Worm (Caenorhabditis elegans): Measurements from ENCODE around the gene cyc-2.2.

The cyc-2.2 gene

DNA sequence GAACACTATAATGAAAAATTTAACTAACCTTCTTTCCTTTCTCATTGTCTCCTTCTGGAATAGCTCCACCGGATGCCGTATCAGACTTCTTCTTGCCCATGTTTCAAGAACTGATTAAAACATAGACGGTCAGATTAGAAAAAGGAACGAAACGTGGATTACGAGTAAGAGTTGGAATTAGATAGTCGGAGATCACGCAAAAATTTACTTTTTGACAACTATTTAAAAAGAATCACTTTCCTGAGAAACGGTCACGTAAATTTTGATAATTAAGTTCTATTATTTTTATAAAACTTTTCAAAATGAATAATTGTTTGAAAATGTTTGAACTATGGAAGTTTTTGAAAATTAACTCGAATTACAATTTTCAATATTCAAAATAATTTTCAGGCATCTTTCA, at the start of gene cyc-2.2:
Gene cyc-2.2 (minus strand): TSS at position 101 of the 400 bp plus-strand sequence.
- no peak for TF ChIP-seq unc-62 (GFP tag; optimal IDR thresholded peaks at IDR 0.05)

DNA sequence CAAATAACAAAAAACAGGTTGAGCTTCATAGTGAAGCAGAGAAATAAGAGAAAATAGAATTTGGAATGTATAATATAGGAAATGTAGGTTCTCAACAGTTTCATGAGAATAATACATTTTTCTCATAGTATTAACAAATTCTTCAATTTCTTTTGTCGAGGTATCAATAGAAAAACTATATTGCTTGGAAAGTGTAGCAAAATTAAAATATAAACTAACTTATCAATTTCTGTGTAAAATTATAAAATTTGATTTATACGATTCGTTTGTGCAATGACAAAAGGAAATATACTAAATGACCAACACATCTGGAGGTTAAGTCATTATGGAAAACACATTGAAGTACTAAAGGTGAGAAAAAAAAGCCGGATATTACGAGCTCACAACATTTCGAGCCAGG, 49.6 kb upstream of the cyc-2.2 start, which contains the start of gene W05B10.3:
Gene W05B10.3 (minus strand): TSS at position 101 of the 400 bp plus-strand sequence.
- TF ChIP-seq unc-62 (GFP tag; optimal IDR thresholded peaks at IDR 0.05): no peak

DNA sequence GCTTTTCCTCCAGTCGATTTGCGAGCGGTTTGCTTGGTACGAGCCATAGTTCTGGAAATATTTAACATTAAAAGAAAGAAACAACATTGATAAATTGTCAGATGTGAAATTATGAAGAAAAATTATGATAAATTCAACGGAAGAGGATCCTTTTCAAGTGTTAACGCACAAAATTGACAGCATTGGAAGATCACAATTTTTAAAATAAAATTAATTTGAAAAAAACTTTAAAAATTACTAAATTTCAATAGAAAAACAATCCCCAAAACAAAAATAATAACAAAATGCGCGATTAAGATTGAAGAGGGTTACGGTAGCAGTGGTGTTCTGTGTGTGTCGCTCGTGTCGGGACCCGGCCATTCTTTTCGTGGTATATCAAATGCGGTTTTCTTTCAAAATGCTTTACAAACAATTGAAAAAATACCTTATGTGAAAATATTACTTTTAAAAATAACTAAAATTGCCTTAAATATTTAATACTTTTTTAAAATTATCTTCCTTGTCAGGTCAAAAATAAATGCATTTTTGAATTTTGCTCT, 48.3 kb upstream of the cyc-2.2 start, which contains the start of gene his-74:
Gene his-74 (minus strand): TSS at position 51 of the 539 bp plus-strand sequence.
- TF ChIP-seq unc-62 (GFP tag; optimal IDR thresholded peaks at IDR 0.05): no peak

DNA sequence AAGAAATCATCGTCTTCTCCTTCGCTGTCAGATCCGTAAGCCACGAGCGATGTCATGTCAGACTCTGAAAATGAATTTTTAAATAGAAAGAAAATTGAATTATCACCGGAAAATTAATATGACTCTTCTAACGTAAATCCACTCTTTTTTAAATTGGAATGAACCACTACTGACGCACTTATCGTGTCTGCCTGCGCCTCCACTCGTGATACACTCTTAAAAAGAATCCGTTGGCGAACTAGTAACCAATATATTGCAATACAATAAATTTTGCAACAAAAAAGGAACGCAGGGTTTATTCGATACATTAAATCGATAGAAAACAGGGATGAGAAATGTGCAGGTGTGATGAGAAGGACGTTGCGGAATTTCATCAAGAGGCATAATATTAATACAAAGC, 47.4 kb upstream of the cyc-2.2 start, which contains the start of gene ccch-3:
Gene ccch-3 (minus strand): TSS at position 262 of the 400 bp plus-strand sequence.
- TF ChIP-seq unc-62 (GFP tag; optimal IDR thresholded peaks at IDR 0.05): no peak

DNA sequence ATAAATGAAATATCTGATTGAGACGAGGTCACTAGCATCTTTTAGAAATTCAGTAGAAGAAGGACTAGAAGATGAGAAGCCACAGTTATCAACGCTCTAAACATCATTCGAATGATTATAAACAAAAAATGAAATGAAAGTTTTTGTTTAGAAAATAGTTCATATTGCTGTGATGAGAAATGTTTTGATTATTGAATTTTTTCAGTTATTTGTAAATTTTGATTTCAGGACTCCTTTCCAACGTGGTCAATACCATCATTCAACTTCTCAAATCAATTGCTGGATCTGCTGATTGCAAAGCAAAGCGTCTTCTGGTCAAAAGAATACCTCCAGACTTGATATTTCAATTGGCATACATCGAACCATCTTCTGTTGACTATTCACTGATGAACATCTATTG, 46.1 kb upstream of the cyc-2.2 start, which contains the start of gene W05B10.6:
Gene W05B10.6 (minus strand): TSS at position 101 of the 400 bp plus-strand sequence.
- TF ChIP-seq unc-62 (GFP tag; optimal IDR thresholded peaks at IDR 0.05): no peak

DNA sequence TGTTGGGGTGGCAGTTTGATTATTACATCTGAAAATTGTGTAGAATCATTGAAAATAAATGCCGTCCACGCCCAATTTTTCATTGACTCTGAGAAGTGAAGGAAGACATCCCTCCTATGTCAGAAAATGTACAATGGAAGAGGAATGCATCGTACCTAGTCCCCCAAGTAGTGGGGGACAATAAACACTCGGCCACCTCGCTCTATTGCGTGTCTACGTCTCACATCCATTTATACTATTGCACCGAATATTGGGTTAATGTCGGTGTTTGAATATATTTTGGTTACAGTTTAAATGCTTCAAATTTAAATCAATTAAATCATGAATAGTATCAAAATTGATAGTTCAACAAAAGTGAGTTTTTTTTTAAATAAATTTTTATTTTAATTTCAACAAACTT, 37.6 kb upstream of the cyc-2.2 start, which contains the start of gene lin-25:
Gene lin-25 (plus strand): TSS at position 290 of the 400 bp plus-strand sequence.
- TF ChIP-seq unc-62 (GFP tag; optimal IDR thresholded peaks at IDR 0.05): no peak

DNA sequence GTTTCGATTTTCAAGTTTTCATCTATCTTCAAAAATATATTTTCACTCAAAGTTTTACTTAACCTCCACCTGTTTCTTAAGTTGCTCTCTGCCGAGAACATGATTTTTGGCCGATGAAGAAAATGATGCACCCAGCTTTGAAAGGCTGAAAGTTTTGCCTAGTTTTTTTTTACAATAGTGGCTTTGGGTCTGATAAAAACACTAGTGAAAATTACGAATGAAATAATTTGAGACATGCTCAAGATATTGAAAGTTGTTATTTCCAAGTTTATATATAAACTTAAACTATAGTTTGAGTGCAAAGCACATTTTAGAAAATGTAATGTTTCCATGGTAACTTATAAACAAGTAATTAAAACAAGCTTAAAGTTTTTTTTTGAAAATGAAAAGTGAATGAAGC, 37.2 kb upstream of the cyc-2.2 start, which contains the start of gene gpa-9:
Gene gpa-9 (minus strand): TSS at position 101 of the 400 bp plus-strand sequence.
- TF ChIP-seq unc-62 (GFP tag; optimal IDR thresholded peaks at IDR 0.05): no peak

DNA sequence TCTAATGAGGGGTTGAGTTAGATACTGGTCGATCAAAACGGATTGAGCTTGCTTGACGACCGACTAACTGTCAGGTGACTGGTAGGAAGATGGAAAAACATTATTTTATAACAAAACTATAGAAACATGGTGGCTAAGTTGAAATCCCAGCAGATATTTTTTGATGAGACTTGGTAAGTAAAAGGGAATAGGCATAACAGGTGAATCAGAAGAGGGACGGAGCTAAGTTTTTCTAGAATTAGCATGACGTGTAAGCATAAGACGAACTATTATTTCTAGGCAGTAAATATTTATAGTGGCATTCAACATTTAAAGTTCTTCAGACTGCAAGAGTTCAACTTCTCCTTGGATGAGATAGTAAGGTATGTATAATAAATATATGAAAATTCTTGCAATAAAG, 32.5 kb upstream of the cyc-2.2 start, which contains the start of gene F56H9.8:
Gene F56H9.8 (plus strand): TSS at position 301 of the 400 bp plus-strand sequence.
- TF ChIP-seq unc-62 (GFP tag; optimal IDR thresholded peaks at IDR 0.05): no peak

DNA sequence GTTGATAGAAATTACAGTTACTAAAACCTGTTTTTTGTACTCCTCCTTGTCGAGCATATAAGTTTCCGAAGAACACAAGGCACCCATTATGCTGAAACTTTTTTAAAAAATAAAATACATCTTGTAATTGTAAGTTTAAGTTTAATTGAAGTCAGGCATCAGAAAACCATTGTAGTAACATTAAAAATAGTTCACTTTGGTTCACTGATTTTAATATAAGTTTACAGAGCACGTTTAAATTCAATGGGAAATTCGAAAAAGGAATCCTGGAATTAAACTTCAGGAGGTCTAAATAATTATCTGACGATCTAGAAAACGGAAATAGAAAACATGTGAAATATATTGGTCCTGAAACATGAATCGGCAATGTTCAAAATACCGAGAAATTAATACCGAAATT, 28.4 kb upstream of the cyc-2.2 start, which contains the start of gene gpa-8:
Gene gpa-8 (minus strand): TSS at position 101 of the 400 bp plus-strand sequence.
- TF ChIP-seq unc-62 (GFP tag; optimal IDR thresholded peaks at IDR 0.05): no peak

DNA sequence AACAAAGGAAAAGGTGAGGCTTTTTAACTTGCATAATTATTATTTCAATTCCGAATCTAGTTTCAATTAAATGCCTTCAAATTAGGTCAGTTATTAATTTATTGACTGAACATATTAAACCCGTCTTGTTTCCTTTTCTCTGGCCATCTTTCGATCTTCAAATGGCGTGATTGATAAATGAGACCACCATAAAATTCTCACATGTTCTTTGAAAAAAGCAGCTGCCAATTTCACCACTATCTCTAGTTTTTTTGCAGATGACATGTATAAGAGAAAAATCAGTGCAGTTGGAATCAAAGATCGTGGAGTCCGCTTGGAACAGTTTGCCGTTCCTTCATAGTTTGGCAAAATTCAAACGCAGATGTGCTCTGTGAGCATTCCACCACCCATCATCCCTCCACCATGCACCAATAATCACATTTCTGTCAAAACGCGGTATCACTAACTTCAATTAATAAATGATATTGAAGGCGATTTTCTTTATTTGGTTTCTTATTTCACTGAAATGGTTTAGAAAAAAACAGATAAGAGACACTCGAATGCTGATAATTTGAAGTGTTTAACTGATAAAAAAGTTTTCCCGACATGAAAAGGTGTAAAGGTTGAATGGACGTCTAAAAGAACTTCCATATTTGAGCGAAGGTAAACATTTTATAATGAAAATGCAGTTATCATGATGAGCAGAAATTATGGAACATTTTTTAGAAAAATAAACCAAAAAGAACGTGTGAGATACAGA, 25.9 kb upstream of the cyc-2.2 start:
- no peak for TF ChIP-seq unc-62 (GFP tag; optimal IDR thresholded peaks at IDR 0.05)

DNA sequence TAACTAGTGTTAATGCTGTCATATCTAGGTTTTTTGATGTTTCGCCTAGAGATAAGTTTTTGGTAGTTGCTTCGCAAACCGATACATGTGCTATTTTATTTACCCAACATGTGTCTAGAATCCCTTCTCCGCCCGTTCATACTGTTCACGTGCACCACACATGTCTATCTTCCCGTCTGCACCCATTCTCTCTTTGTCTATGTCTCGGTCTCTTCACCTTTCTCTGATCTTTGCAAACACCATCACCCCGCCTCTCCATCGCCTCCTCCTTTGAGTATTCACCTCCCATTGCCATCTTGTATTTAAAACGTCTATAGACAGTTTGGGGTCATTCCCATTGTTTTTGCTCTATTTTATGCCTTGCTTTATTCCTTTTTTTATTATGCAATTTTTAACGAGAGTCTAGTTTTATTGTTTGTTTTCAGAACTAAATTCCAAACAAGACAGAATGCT, 25.2 kb upstream of the cyc-2.2 start, which contains the start of gene F56H9.2:
Gene F56H9.2 (plus strand): TSS at position 426 of the 453 bp plus-strand sequence.
- no peak for TF ChIP-seq unc-62 (GFP tag; optimal IDR thresholded peaks at IDR 0.05)

DNA sequence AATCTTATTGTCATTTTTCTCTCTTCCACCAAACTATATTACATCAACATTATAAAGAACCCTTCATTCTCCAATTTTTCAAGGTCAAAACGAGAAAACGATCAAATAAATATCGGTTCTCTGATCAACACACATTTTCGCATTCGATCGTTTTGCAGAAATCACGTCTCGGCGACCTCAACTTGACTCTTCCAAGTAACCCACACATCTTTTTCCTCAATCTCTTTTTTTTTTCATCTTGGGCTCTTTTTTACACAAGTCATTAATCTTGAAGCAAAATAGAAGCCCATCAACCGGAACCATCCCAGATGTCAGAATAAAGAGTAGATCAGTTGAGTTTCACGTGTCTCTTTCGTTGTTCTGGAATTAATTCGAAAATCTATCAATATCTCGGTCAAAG, 24.2 kb upstream of the cyc-2.2 start:
- no peak for TF ChIP-seq unc-62 (GFP tag; optimal IDR thresholded peaks at IDR 0.05)

DNA sequence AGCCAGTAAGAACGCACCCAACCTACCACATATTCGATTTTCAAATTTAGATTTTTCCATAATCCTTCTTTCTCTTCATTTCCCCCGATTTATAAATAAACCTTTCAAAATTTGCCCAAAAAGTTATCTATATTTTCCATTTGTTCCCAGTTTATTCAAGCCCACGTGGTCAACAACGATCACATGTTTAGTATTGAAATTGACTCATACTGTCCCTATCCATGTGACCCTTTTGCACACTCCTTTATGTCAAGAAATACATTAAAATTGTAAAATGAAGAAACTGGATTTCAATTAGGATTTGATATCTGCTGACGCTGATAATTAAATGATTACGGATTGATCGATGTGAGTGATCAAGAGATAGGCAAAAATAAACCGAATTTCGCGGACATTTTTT, 23.2 kb upstream of the cyc-2.2 start:
- TF ChIP-seq unc-62 (GFP tag; optimal IDR thresholded peaks at IDR 0.05): no peak

DNA sequence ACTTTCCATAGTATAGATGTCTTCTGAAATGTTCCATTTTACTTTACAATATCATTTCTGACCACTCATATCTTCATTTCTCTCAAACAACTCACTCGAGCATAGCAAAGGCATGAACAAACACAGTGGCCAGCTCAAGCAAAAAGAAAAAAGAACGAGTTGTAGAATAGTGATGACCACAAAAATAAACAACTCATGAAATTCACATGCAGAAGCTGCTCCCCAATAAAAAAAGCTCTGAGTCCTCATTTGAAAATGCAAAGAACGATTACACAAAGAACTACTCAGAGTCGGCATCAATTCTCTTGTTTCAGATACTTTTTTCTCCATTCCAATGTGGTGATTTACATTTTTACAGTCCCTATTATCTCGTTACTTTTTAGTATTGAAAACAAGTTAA, 22.7 kb upstream of the cyc-2.2 start:
- TF ChIP-seq unc-62 (GFP tag; optimal IDR thresholded peaks at IDR 0.05): no peak

DNA sequence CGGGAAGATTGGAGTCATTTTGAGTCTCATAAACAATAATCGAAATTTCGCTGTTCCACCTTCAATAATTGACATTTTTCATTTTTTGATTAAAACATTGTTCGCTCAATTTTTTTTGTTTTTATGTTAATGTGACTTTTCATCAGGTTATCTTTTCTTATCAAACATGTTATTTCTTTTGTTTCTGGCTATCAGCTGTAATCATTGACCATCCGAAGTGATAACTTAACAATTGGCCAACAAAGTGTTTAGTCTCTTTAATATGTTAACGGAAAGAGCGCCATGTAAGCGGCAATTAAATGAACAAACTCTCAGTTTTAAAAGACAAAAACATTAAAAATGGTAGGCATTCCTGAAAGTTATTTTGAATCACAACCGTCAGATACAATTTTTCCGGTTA, 22.0 kb upstream of the cyc-2.2 start:
- no peak for TF ChIP-seq unc-62 (GFP tag; optimal IDR thresholded peaks at IDR 0.05)

DNA sequence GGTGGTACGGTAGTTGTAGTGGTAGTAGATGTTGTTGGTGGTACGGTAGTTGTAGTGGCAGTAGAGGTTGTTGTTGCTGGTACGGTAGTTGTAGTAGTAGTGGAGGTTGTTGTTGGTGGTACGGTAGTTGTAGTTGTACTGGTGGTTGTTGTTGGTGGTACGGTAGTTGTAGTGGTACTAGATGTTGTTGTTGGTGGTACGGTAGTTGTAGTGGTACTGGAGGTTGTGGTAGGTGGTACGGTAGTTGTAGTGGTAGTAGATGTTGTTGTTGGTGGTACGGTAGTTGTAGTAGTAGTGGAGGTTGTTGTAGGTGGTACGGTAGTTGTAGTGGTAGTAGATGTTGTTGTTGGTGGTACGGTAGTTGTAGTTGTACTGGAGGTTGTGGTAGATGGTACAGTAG, 21.0 kb upstream of the cyc-2.2 start:
- TF ChIP-seq unc-62 (GFP tag; optimal IDR thresholded peaks at IDR 0.05): no peak

DNA sequence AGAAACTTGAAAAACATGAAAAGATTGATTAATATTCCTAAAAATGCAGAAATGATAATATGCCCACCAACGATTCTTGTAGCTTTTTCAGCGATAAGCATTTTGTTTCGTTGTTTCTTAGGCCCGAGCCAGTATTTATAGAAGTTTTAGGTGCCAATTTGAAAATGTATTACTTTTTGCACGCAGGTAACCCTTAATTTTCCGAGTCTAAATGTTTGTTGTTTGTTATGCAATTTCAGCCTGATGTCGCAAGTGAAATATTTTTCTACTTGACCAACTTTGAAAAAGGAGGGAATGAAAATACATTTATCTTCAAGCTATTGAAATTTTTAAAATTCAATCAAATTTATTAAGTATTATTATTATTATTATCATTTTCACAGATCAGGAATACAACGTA, 20.0 kb upstream of the cyc-2.2 start, which contains the start of gene srx-113:
Gene srx-113 (minus strand): TSS at position 101 of the 400 bp plus-strand sequence.
- no peak for TF ChIP-seq unc-62 (GFP tag; optimal IDR thresholded peaks at IDR 0.05)
